Fruit fly (Drosophila melanogaster) whole organism, embryonic: ENCODE data around the gene CG44303.
A peak's percentile ranks its signal among the peaks of the same experiment; 100 is the strongest.

ENCODE experiments used
- Asciz ChIP-seq: fragments of 200-800 bp; sonication (Bioruptor generic); optimal IDR thresholded peaks from 2 replicates; lab custom pipeline; 2017; ENCODE audit warnings: missing biosample characterization, mild to moderate bottlenecking, missing genetic modification characterization, missing genetic modification reagents
- CG11398 ChIP-seq: fragments of 200-800 bp; sonication (Bioruptor generic); optimal IDR thresholded peaks from 2 replicates; lab custom pipeline; 2016; ENCODE audit warnings: missing biosample characterization, missing genetic modification characterization
- CG11695 ChIP-seq: fragments of 200-800 bp; sonication (Bioruptor generic); IDR thresholded peaks from 3 replicates; pipeline ENCODE4 v1.3.6; 2022; ENCODE audit warnings: missing biosample characterization, missing genetic modification characterization
- CG12071 ChIP-seq: fragments of 200-800 bp; sonication (Bioruptor generic); optimal IDR thresholded peaks from 3 replicates; lab custom pipeline; 2018; ENCODE audit warnings: missing biosample characterization, mild to moderate bottlenecking, missing genetic modification characterization
- CG13287 ChIP-seq: fragments of 200-800 bp; sonication (Bioruptor generic); IDR thresholded peaks from 2 replicates; pipeline ENCODE4 v1.3.6; 2022; ENCODE audit warnings: missing biosample characterization, missing genetic modification characterization; ENCODE audit not compliant: partially characterized antibody
- CG13296 ChIP-seq: fragments of 200-800 bp; sonication (Bioruptor generic); optimal IDR thresholded peaks from 3 replicates; lab custom pipeline; 2018; ENCODE audit warnings: missing biosample characterization, mild to moderate bottlenecking, missing genetic modification characterization
- CG13424 ChIP-seq: fragments of 200-800 bp; sonication (Bioruptor generic); optimal IDR thresholded peaks from 2 replicates; lab custom pipeline; 2019; ENCODE audit warnings: missing biosample characterization, mild to moderate bottlenecking, missing genetic modification characterization, moderate library complexity
- CG15011 ChIP-seq: fragments of 200-800 bp; sonication (Bioruptor generic); optimal IDR thresholded peaks from 3 replicates; lab custom pipeline; 2018; ENCODE audit warnings: missing biosample characterization, mild to moderate bottlenecking, missing genetic modification characterization
- CG15514 ChIP-seq: fragments of 200-800 bp; sonication (Bioruptor generic); optimal IDR thresholded peaks from 3 replicates; lab custom pipeline; 2017; ENCODE audit warnings: missing biosample characterization, missing genetic modification characterization, mild to moderate bottlenecking, moderate library complexity, missing genetic modification reagents
- CG17359 ChIP-seq: fragments of 200-800 bp; sonication (Bioruptor generic); optimal IDR thresholded peaks from 3 replicates; lab custom pipeline; 2018; ENCODE audit warnings: missing biosample characterization, mild to moderate bottlenecking, missing genetic modification characterization, moderate library complexity
- CG18599 ChIP-seq: fragments of 200-800 bp; sonication (Bioruptor generic); optimal IDR thresholded peaks from 3 replicates; lab custom pipeline; 2017; ENCODE audit warnings: missing biosample characterization, missing genetic modification characterization, mild to moderate bottlenecking, moderate library complexity, missing genetic modification reagents
- CG34224 ChIP-seq: fragments of 200-800 bp; sonication (Bioruptor generic); IDR thresholded peaks from 3 replicates; pipeline ENCODE4 v1.3.6; 2022; ENCODE audit warnings: missing biosample characterization, missing genetic modification characterization; ENCODE audit not compliant: partially characterized antibody
- CG3726 ChIP-seq: fragments of 200-800 bp; sonication (Bioruptor generic); IDR thresholded peaks from 3 replicates; pipeline ENCODE4, ENCODE4 v1.3.6; 2022; ENCODE audit warnings: missing biosample characterization, missing genetic modification characterization
- CG3847 ChIP-seq: fragments of 200-800 bp; sonication (Bioruptor generic); IDR thresholded peaks from 2 replicates; pipeline ENCODE4 v1.3.6; 2022; ENCODE audit warnings: missing biosample characterization, missing genetic modification characterization
- CG4404 ChIP-seq: fragments of 200-800 bp; sonication (Bioruptor generic); IDR thresholded peaks from 2 replicates; pipeline ENCODE4 v1.3.6; 2022; ENCODE audit warnings: missing biosample characterization, missing genetic modification characterization
- CG4707 ChIP-seq: fragments of 200-800 bp; sonication (Bioruptor generic); optimal IDR thresholded peaks from 2 replicates; lab custom pipeline; 2018; ENCODE audit warnings: missing biosample characterization, mild to moderate bottlenecking, missing genetic modification characterization, moderate library complexity
- CG7556 ChIP-seq: fragments of 200-800 bp; sonication (Bioruptor generic); optimal IDR thresholded peaks from 2 replicates; lab custom pipeline; 2017; ENCODE audit warnings: missing biosample characterization, mild to moderate bottlenecking, missing genetic modification characterization
- CrebB ChIP-seq: fragments of 200-800 bp; sonication (Bioruptor generic); optimal IDR thresholded peaks from 3 replicates; lab custom pipeline; 2018; ENCODE audit warnings: missing biosample characterization, mild to moderate bottlenecking, missing genetic modification characterization
- Ets65A ChIP-seq: fragments of 200-800 bp; sonication (Bioruptor generic); peaks from one replicate; lab custom pipeline; 2016; ENCODE audit warnings: missing biosample characterization, missing genetic modification characterization
- HLH3B ChIP-seq: fragments of 200-800 bp; sonication (Bioruptor generic); IDR thresholded peaks from 2 replicates; pipeline ENCODE4 v1.3.6; 2022; ENCODE audit warnings: missing biosample characterization, missing genetic modification characterization
- Hmr ChIP-seq: fragments of 200-800 bp; sonication (Bioruptor generic); optimal IDR thresholded peaks from 3 replicates; lab custom pipeline; 2017; ENCODE audit warnings: mild to moderate bottlenecking, missing biosample characterization, missing genetic modification reagents, missing genetic modification characterization
- Hr51 ChIP-seq, 2 experiments: fragments of 200-800 bp; sonication (Bioruptor generic); optimal IDR thresholded peaks; 2 replicates in 1 of 2; 3 replicates in 1 of 2; lab custom pipeline; 2016 to 2018; ENCODE audit warnings: missing biosample characterization in 2 of 2, missing genetic modification characterization in 2 of 2, mild to moderate bottlenecking in 1 of 2, moderate library complexity in 1 of 2
- Med ChIP-seq: fragments of 200-800 bp; sonication (Bioruptor generic); peaks from one replicate; lab custom pipeline; 2016; ENCODE audit warnings: missing biosample characterization, missing genetic modification characterization, mild to moderate bottlenecking, inconsistent platforms, moderate library complexity
- Meics ChIP-seq: fragments of 200-800 bp; sonication (Bioruptor generic); optimal IDR thresholded peaks from 2 replicates; lab custom pipeline; 2017; ENCODE audit warnings: missing biosample characterization, mild to moderate bottlenecking, missing genetic modification characterization
- NC2β ChIP-seq: fragments of 200-800 bp; sonication (Bioruptor generic); optimal IDR thresholded peaks from 2 replicates; lab custom pipeline; 2016; ENCODE audit warnings: missing biosample characterization, missing genetic modification characterization
- Sox100B ChIP-seq: fragments of 200-800 bp; sonication (Bioruptor generic); optimal IDR thresholded peaks from 3 replicates; lab custom pipeline; 2018; ENCODE audit warnings: missing biosample characterization, mild to moderate bottlenecking, missing genetic modification characterization
- Sox102F ChIP-seq: fragments of 200-800 bp; sonication (Bioruptor generic); optimal IDR thresholded peaks from 2 replicates; lab custom pipeline; 2018; ENCODE audit warnings: missing biosample characterization, mild to moderate bottlenecking, missing genetic modification characterization, moderate library complexity
- Vsx1 ChIP-seq: fragments of 200-800 bp; sonication (Bioruptor generic); optimal IDR thresholded peaks from 2 replicates; lab custom pipeline; 2017; ENCODE audit warnings: missing biosample characterization, mild to moderate bottlenecking, missing genetic modification characterization, missing genetic modification reagents
- ara ChIP-seq: fragments of 200-800 bp; sonication (Bioruptor generic); IDR thresholded peaks from 2 replicates; pipeline ENCODE4 v1.3.6; 2022; ENCODE audit warnings: missing biosample characterization, missing genetic modification characterization
- btn ChIP-seq: fragments of 200-800 bp; sonication (Bioruptor generic); optimal IDR thresholded peaks from 2 replicates; lab custom pipeline; 2016; ENCODE audit warnings: missing biosample characterization, missing genetic modification characterization
- chm ChIP-seq: fragments of 200-800 bp; sonication (Bioruptor generic); IDR thresholded peaks from 2 replicates; pipeline ENCODE4 v1.3.6; 2022; ENCODE audit warnings: missing biosample characterization, missing genetic modification characterization
- dmrt99B ChIP-seq: fragments of 200-800 bp; sonication (Bioruptor generic); optimal IDR thresholded peaks from 2 replicates; lab custom pipeline; 2018; ENCODE audit warnings: missing biosample characterization, mild to moderate bottlenecking, missing genetic modification characterization, moderate library complexity
- gce ChIP-seq: fragments of 200-800 bp; sonication (Bioruptor generic); IDR thresholded peaks from 3 replicates; pipeline ENCODE4 v1.3.6; 2022; ENCODE audit warnings: missing biosample characterization, missing genetic modification characterization
- gem ChIP-seq: fragments of 200-800 bp; sonication (Bioruptor generic); optimal IDR thresholded peaks from 2 replicates; lab custom pipeline; 2019; ENCODE audit warnings: missing biosample characterization, mild to moderate bottlenecking, missing genetic modification characterization, moderate library complexity
- hkb ChIP-seq, 2 experiments: fragments of 200-800 bp in 1 of 2; fragments of >200 bp in 1 of 2; sonication (Bioruptor generic) in 1 of 2; IDR thresholded peaks in 1 of 2; optimal IDR thresholded peaks in 1 of 2; 2 replicates each; pipeline versions ENCODE4 v1.3.6 to Lab custom; 2017 to 2022; ENCODE audit warnings: missing biosample characterization in 1 of 2, missing genetic modification characterization in 1 of 2
- kay ChIP-seq: fragments of 200-800 bp; sonication (Bioruptor generic); optimal IDR thresholded peaks from 2 replicates; lab custom pipeline; 2016; ENCODE audit warnings: missing biosample characterization, missing genetic modification characterization
- mirr ChIP-seq: fragments of 200-800 bp; sonication (Bioruptor generic); optimal IDR thresholded peaks from 3 replicates; lab custom pipeline; 2018; ENCODE audit warnings: missing biosample characterization, mild to moderate bottlenecking, missing genetic modification characterization
- nau ChIP-seq: fragments of 200-800 bp; sonication (Bioruptor generic); optimal IDR thresholded peaks from 3 replicates; lab custom pipeline; 2017; ENCODE audit warnings: missing biosample characterization, mild to moderate bottlenecking, missing genetic modification characterization, missing genetic modification reagents
- odd ChIP-seq: fragments of 200-800 bp; sonication (Bioruptor generic); optimal IDR thresholded peaks from 2 replicates; lab custom pipeline; 2017; ENCODE audit warnings: missing biosample characterization, mild to moderate bottlenecking, missing genetic modification characterization
- pfk ChIP-seq: fragments of 200-800 bp; sonication (Bioruptor generic); optimal IDR thresholded peaks from 2 replicates; lab custom pipeline; 2018; ENCODE audit warnings: missing biosample characterization, mild to moderate bottlenecking, missing genetic modification characterization, moderate library complexity
- prd ChIP-seq, 3 experiments: fragments of >200 bp in 2 of 3; fragments of 200-800 bp in 1 of 3; sonication (Bioruptor generic) in 1 of 3; optimal IDR thresholded peaks in 2 of 3; IDR thresholded peaks in 1 of 3; 2 replicates in 2 of 3; 3 replicates in 1 of 3; pipeline versions ENCODE4 v1.3.6 to Lab custom; 2017 to 2022; ENCODE audit warnings: missing biosample characterization in 1 of 3, missing genetic modification characterization in 1 of 3
- sd ChIP-seq: fragments of 200-800 bp; sonication (Bioruptor generic); optimal IDR thresholded peaks from 3 replicates; lab custom pipeline; 2018; ENCODE audit warnings: missing biosample characterization, mild to moderate bottlenecking, missing genetic modification characterization, moderate library complexity
- slou ChIP-seq: fragments of 200-800 bp; sonication (Bioruptor generic); optimal IDR thresholded peaks from 3 replicates; lab custom pipeline; 2016; ENCODE audit warnings: missing biosample characterization, missing genetic modification characterization
- sob ChIP-seq: fragments of 200-800 bp; sonication (Bioruptor generic); IDR thresholded peaks from 2 replicates; pipeline ENCODE4 v1.3.6; 2022; ENCODE audit warnings: missing biosample characterization, missing genetic modification characterization
- trh ChIP-seq: fragments of 200-800 bp; sonication (Bioruptor generic); optimal IDR thresholded peaks from 2 replicates; lab custom pipeline; 2016; ENCODE audit warnings: missing biosample characterization, missing genetic modification characterization
- unpg ChIP-seq: fragments of 200-800 bp; sonication (Bioruptor generic); optimal IDR thresholded peaks from 3 replicates; lab custom pipeline; 2018; ENCODE audit warnings: missing biosample characterization, mild to moderate bottlenecking, missing genetic modification characterization, moderate library complexity
- wek ChIP-seq: fragments of 200-800 bp; sonication (Bioruptor generic); optimal IDR thresholded peaks from 3 replicates; lab custom pipeline; 2018; ENCODE audit warnings: missing biosample characterization, mild to moderate bottlenecking, missing genetic modification characterization, moderate library complexity
- zf30C ChIP-seq: fragments of 200-800 bp; sonication (Bioruptor generic); optimal IDR thresholded peaks from 3 replicates; lab custom pipeline; 2018; ENCODE audit warnings: missing biosample characterization, mild to moderate bottlenecking, missing genetic modification characterization
- zfh1 ChIP-seq: fragments of 200-800 bp; sonication (Bioruptor generic); IDR thresholded peaks from 3 replicates; pipeline ENCODE4 v1.3.6; 2022; ENCODE audit warnings: missing biosample characterization, missing genetic modification characterization

The CG44303 gene

dm6 chrX:6638123-6638522, 49.1 kb downstream of the CG44303 start:
- no peak for TF ChIP-seq CrebB (tag; lab: Kevin White, UChicago)
- peak in 1 of 2 experiments; percentile 9 for TF ChIP-seq Hr51 (GFP tag; optimal IDR thresholded peaks at IDR 0.05; lab: Kevin White, UChicago)
- peak; percentile 7 for TF ChIP-seq unpg (GFP tag; lab: Kevin White, UChicago)
- TF ChIP-seq pfk (GFP tag; lab: Kevin White, UChicago) = no peak
- TF ChIP-seq HLH3B = peak; percentile 24; the same call in 1 of the 2 replicates
- peak; percentile 5 for TF ChIP-seq CG4707 (GFP tag; lab: Kevin White, UChicago)
- no peak for TF ChIP-seq CG3726 (GFP tag; lab: Robert Waterston, UW)
- TF ChIP-seq Med (GFP tag; lab: Kevin White, UChicago) = peak; percentile 8
- no peak for TF ChIP-seq trh
- peak; percentile 47 for TF ChIP-seq CG17359 (tag; lab: Kevin White, UChicago)
- peak; percentile 13 for TF ChIP-seq CG13424 (tag; lab: Kevin White, UChicago)
- TF ChIP-seq CG13287 (GFP tag; lab: Robert Waterston, UW) = no peak
- no peak for TF ChIP-seq kay (GFP tag; lab: Kevin White, UChicago)
- TF ChIP-seq zfh1 (GFP tag; lab: Robert Waterston, UW) = no peak
- TF ChIP-seq gce (GFP tag; lab: Robert Waterston, UW) = 0 out of 3 replicates have a peak, but pooled peaks have one; percentile 6
- peak; percentile 39 for TF ChIP-seq Sox100B (GFP tag; lab: Kevin White, UChicago)
- TF ChIP-seq mirr (GFP tag; lab: Kevin White, UChicago) = no peak
- TF ChIP-seq Ets65A (GFP tag; lab: Kevin White, UChicago) = peak; percentile 9
- TF ChIP-seq btn = no peak
- no peak for TF ChIP-seq CG7556 (GFP tag; lab: Kevin White, UChicago)
- TF ChIP-seq CG12071 (GFP tag; lab: Kevin White, UChicago) = peak; percentile 41
- TF ChIP-seq wek = peak; percentile 15
- TF ChIP-seq CG3847 (GFP tag; lab: Robert Waterston, UW) = no peak
- TF ChIP-seq hkb (optimal IDR thresholded peaks at IDR 0.05; lab: Kevin White, UChicago) = no peak
- peak; percentile 49 for TF ChIP-seq hkb (GFP tag; IDR thresholded peaks at IDR 0.05; lab: Robert Waterston, UW)
- TF ChIP-seq CG4404 (GFP tag; lab: Robert Waterston, UW) = no peak
- peak; percentile 16; the same call in 1 of the 2 replicates for TF ChIP-seq chm (GFP tag; lab: Robert Waterston, UW)
- peak; percentile 9 for TF ChIP-seq Sox102F (GFP tag; lab: Kevin White, UChicago)
- TF ChIP-seq CG13296 = peak; percentile 53
- no peak for TF ChIP-seq slou (GFP tag; lab: Kevin White, UChicago)
- TF ChIP-seq prd (optimal IDR thresholded peaks at IDR 0.05; lab: Kevin White, UChicago) = no peak
- TF ChIP-seq prd (GFP tag; IDR thresholded peaks at IDR 0.05; lab: Robert Waterston, UW) = no peak
- TF ChIP-seq CG11695 (GFP tag; lab: Robert Waterston, UW) = no peak
- TF ChIP-seq NC2β (GFP tag; lab: Kevin White, UChicago) = no peak
- TF ChIP-seq Vsx1 (GFP tag; lab: Kevin White, UChicago) = peak; percentile 44
- peak; percentile 1 for TF ChIP-seq CG11398 (GFP tag; lab: Kevin White, UChicago)
- TF ChIP-seq nau (GFP tag; lab: Kevin White, UChicago) = peak; percentile 42
- peak; percentile 12 for TF ChIP-seq gem (tag; lab: Kevin White, UChicago)
- TF ChIP-seq Meics = peak; percentile 27
- TF ChIP-seq CG15011 (GFP tag; lab: Kevin White, UChicago) = peak; percentile 8
- TF ChIP-seq CG18599 (GFP tag; lab: Kevin White, UChicago) = peak; percentile 37
- TF ChIP-seq Asciz (GFP tag; lab: Kevin White, UChicago) = peak; percentile 37
- no peak for TF ChIP-seq zf30C (GFP tag; lab: Kevin White, UChicago)
- no peak for TF ChIP-seq CG34224 (GFP tag; lab: Robert Waterston, UW)
- peak; percentile 38 for TF ChIP-seq dmrt99B (tag; lab: Kevin White, UChicago)
- peak; percentile 38 for TF ChIP-seq Hmr
- no peak for TF ChIP-seq sd (tag; lab: Kevin White, UChicago)
- TF ChIP-seq ara = no peak
- TF ChIP-seq odd = peak; percentile 46
- peak; percentile 42 for TF ChIP-seq CG15514 (GFP tag; lab: Kevin White, UChicago)
- peak; percentile 44; the same call in 1 of the 2 replicates for TF ChIP-seq sob
